Fruit fly (Drosophila melanogaster): ENCODE data around the gene Pdp.

Pdp gene

dm6 chrX:7734131-7734930 lies at the start of gene Pdp, which contains the start of gene Rab39 (continued):
- TF ChIP-seq CG16863 (GFP tag; optimal IDR thresholded peaks at IDR 0.05) = peak; percentile 54
- no peak for TF ChIP-seq ac (GFP tag; optimal IDR thresholded peaks at IDR 0.05)
- TF ChIP-seq pum (GFP tag; optimal IDR thresholded peaks at IDR 0.05) = peak; percentile 66
- TF ChIP-seq CG4424 (GFP tag; optimal IDR thresholded peaks at IDR 0.05) = peak; percentile 77
- TF ChIP-seq CG8944 (GFP tag; optimal IDR thresholded peaks at IDR 0.05) = peak; percentile 49
- TF ChIP-seq abd-A (tag; optimal IDR thresholded peaks at IDR 0.05) = no peak
- no peak for TF ChIP-seq br (optimal IDR thresholded peaks at IDR 0.05)
- TF ChIP-seq fu2 (GFP tag; optimal IDR thresholded peaks at IDR 0.05) = peak; percentile 45
- TF ChIP-seq pfk (GFP tag; optimal IDR thresholded peaks at IDR 0.05) = no peak
- TF ChIP-seq ssp (GFP tag; IDR thresholded peaks at IDR 0.05) = peak; percentile 61; the same call in 1 of the 2 replicates
- peak; percentile 94 for TF ChIP-seq inv (GFP tag; IDR thresholded peaks at IDR 0.05; ENCODE audit: partially characterized antibody)
- peak; percentile 29 for TF ChIP-seq CG7271 (tag; optimal IDR thresholded peaks at IDR 0.05)
- peak; percentile 96 for TF ChIP-seq Scr (GFP tag; IDR thresholded peaks at IDR 0.05; ENCODE audit: partially characterized antibody)
- 0 out of 4 replicates have a peak, but pooled peaks have one; percentile 57 for TF ChIP-seq chinmo (GFP tag; IDR thresholded peaks at IDR 0.05; ENCODE audit: partially characterized antibody)
- 0 out of 2 replicates have a peak, but pooled peaks have one; percentile 18 for TF ChIP-seq CG4730 (GFP tag; IDR thresholded peaks at IDR 0.05)
- TF ChIP-seq CHES-1-like (GFP tag; optimal IDR thresholded peaks at IDR 0.05) = peak; percentile 42
- TF ChIP-seq ab (GFP tag; optimal IDR thresholded peaks at IDR 0.05) = peak; percentile 31
- peak; percentile 83 for TF ChIP-seq sug (tag; optimal IDR thresholded peaks at IDR 0.05)
- peak; percentile 63 for TF ChIP-seq CG4854 (GFP tag; optimal IDR thresholded peaks at IDR 0.05)
- TF ChIP-seq CG32767 (GFP tag; IDR thresholded peaks at IDR 0.05) = peak; percentile 72
- peak; percentile 60; the same call in 2 of the 3 replicates for TF ChIP-seq B-H1 (GFP tag; IDR thresholded peaks at IDR 0.05)
- TF ChIP-seq CG33213 (GFP tag; optimal IDR thresholded peaks at IDR 0.05) = peak; percentile 57
- TF ChIP-seq CG12744 (GFP tag; optimal IDR thresholded peaks at IDR 0.05) = no peak
- peak; percentile 34 for TF ChIP-seq tup (GFP tag; optimal IDR thresholded peaks at IDR 0.05)
- peak; percentile 61 for TF ChIP-seq E2f2 (GFP tag; IDR thresholded peaks at IDR 0.05)
- peak; percentile 77 for TF ChIP-seq CG15269 (tag; optimal IDR thresholded peaks at IDR 0.05)
- TF ChIP-seq nerfin-1 (tag; optimal IDR thresholded peaks at IDR 0.05) = peak; percentile 55
- peak; percentile 54 for TF ChIP-seq CG5245 (GFP tag; optimal IDR thresholded peaks at IDR 0.05)
- TF ChIP-seq tgo (GFP tag; IDR thresholded peaks at IDR 0.05) = peak; percentile 83
- peak; percentile 76 for TF ChIP-seq CG16815 (GFP tag; optimal IDR thresholded peaks at IDR 0.05)
- peak; percentile 53 for TF ChIP-seq Spps (tag; optimal IDR thresholded peaks at IDR 0.05)
- TF ChIP-seq Poxn (GFP tag; IDR thresholded peaks at IDR 0.05) = peak; percentile 19; the same call in 1 of the 2 replicates
- 0 out of 3 replicates have a peak, but pooled peaks have one; percentile 28 for TF ChIP-seq jigr1 (GFP tag; IDR thresholded peaks at IDR 0.05)
- peak; percentile 43 for TF ChIP-seq Myb (GFP tag; optimal IDR thresholded peaks at IDR 0.05)
- peak; percentile 46; the same call in 1 of the 2 replicates for TF ChIP-seq peb (GFP tag; IDR thresholded peaks at IDR 0.05)
- peak; percentile 35 for TF ChIP-seq tx (GFP tag; optimal IDR thresholded peaks at IDR 0.05)
- peak; percentile 66 for TF ChIP-seq CG3281 (GFP tag; optimal IDR thresholded peaks at IDR 0.05)
- TF ChIP-seq D (optimal IDR thresholded peaks at IDR 0.05) = no peak
- peak; percentile 20 for TF ChIP-seq D (GFP tag; optimal IDR thresholded peaks at IDR 0.05)
- peak; percentile 74 for TF ChIP-seq HmgZ (tag; optimal IDR thresholded peaks at IDR 0.05)
- peak; percentile 25 for TF ChIP-seq CG30431 (GFP tag; optimal IDR thresholded peaks at IDR 0.05)
- TF ChIP-seq CG11696 (GFP tag; IDR thresholded peaks at IDR 0.05) = peak; percentile 32; the same call in 1 of the 2 replicates
- peak; percentile 8 for TF ChIP-seq da (GFP tag; optimal IDR thresholded peaks at IDR 0.05)
- TF ChIP-seq CG3726 (GFP tag; IDR thresholded peaks at IDR 0.05) = peak; percentile 68; the same call in 1 of the 3 replicates
- TF ChIP-seq sim (GFP tag; IDR thresholded peaks at IDR 0.05) = peak; percentile 21; the same call in 1 of the 2 replicates
- TF ChIP-seq CG12659 (GFP tag; optimal IDR thresholded peaks at IDR 0.05) = peak; percentile 76
- peak; percentile 58 for TF ChIP-seq cas (GFP tag; IDR thresholded peaks at IDR 0.05)
- peak; percentile 67 for TF ChIP-seq CG14667 (GFP tag; IDR thresholded peaks at IDR 0.05)
- TF ChIP-seq CG18476 (GFP tag; optimal IDR thresholded peaks at IDR 0.05) = peak; percentile 68
- no peak for TF ChIP-seq Hey (tag; optimal IDR thresholded peaks at IDR 0.05)
